Worm (Caenorhabditis elegans): Measurements from ENCODE around the gene B0294.3.

Gene B0294.3

ce11 chrX:1891887-1892286 lies at the start of gene B0294.3:
B0294.3 (plus strand) TSS chrX:1892187.
- no peak for TF ChIP-seq ceh-82 (tag; optimal IDR thresholded peaks at IDR 0.05)
- no peak for TF ChIP-seq lsy-12 (tag; optimal IDR thresholded peaks at IDR 0.05)
- no peak for TF ChIP-seq egl-5 (tag; optimal IDR thresholded peaks at IDR 0.05)
- no peak for TF ChIP-seq lin-15B (tag; optimal IDR thresholded peaks at IDR 0.05)
- TF ChIP-seq ztf-11 (tag; optimal IDR thresholded peaks at IDR 0.05): no peak
- TF ChIP-seq nfya-1 (tag; optimal IDR thresholded peaks at IDR 0.05; ENCODE audit: insufficient read depth): no peak

DNA sequence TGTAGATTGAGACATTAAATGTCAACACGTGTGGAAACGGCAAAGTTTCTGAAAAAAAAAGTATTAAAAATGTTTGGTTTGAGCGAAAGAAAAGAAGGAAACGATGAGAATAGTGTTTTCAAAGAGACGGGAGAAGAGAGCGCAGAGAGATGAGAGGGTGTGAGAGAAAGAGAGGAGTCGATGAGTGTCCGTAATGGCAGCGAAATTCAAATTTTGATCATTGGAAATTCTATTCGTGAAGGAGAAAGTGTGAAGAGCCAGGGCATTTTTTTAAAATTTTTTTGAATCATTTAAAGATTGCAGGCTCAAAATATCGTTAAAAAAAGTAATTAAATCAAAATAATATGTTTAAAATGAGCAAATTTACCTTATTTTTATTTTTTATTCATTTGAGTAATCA lies 46.5 kb upstream of the B0294.3 start, which contains the start of gene T26C11.4:
Gene T26C11.4, minus strand, starts transcription at position 54 of the 400 bp plus-strand sequence.
- TF ChIP-seq nhr-43 (tag; optimal IDR thresholded peaks at IDR 0.05; ENCODE audit: poor library complexity, severe bottlenecking): no peak
- peak; percentile 49 for TF ChIP-seq pha-4 (tag; optimal IDR thresholded peaks at IDR 0.05)
- no peak for TF ChIP-seq zag-1 (tag; optimal IDR thresholded peaks at IDR 0.05)
- TF ChIP-seq lin-39 (tag; optimal IDR thresholded peaks at IDR 0.05): peak; percentile 29
- peak; percentile 53 for TF ChIP-seq hmg-11 (tag; optimal IDR thresholded peaks at IDR 0.05)
- TF ChIP-seq fos-1 (tag; optimal IDR thresholded peaks at IDR 0.05): no peak
- TF ChIP-seq nhr-237 (tag; optimal IDR thresholded peaks at IDR 0.05): no peak
- TF ChIP-seq nhr-28 (tag; optimal IDR thresholded peaks at IDR 0.05): no peak
- no peak for TF ChIP-seq sea-2 (GFP tag; optimal IDR thresholded peaks at IDR 0.05)
- no peak for TF ChIP-seq nhr-76 (tag; optimal IDR thresholded peaks at IDR 0.05)
- TF ChIP-seq lsy-12 (tag; optimal IDR thresholded peaks at IDR 0.05): no peak
- TF ChIP-seq elt-2 (tag; optimal IDR thresholded peaks at IDR 0.05): no peak
- TF ChIP-seq aly-2 (tag; optimal IDR thresholded peaks at IDR 0.05): no peak
- no peak for TF ChIP-seq fkh-2 (tag; optimal IDR thresholded peaks at IDR 0.05)
- no peak for TF ChIP-seq ceh-9 (tag; optimal IDR thresholded peaks at IDR 0.05)
- TF ChIP-seq mml-1 (tag; optimal IDR thresholded peaks at IDR 0.05): no peak
- TF ChIP-seq nhr-12 (tag; optimal IDR thresholded peaks at IDR 0.05): no peak
- TF ChIP-seq elt-3 (tag; optimal IDR thresholded peaks at IDR 0.05): no peak
- peak; percentile 18 for TF ChIP-seq lin-15B (tag; optimal IDR thresholded peaks at IDR 0.05)
- TF ChIP-seq egl-27 (tag; optimal IDR thresholded peaks at IDR 0.05): no peak
- TF ChIP-seq tbx-2 (tag; optimal IDR thresholded peaks at IDR 0.05): no peak
- TF ChIP-seq egl-5 (tag; optimal IDR thresholded peaks at IDR 0.05): no peak
- TF ChIP-seq ama-1 (optimal IDR thresholded peaks at IDR 0.05): no peak
- TF ChIP-seq nhr-23 (tag; optimal IDR thresholded peaks at IDR 0.05): peak; percentile 9
- no peak for TF ChIP-seq mdl-1 (tag; optimal IDR thresholded peaks at IDR 0.05)
- no peak for TF ChIP-seq ztf-11 (tag; optimal IDR thresholded peaks at IDR 0.05)
- no peak for TF ChIP-seq elt-1 (tag; optimal IDR thresholded peaks at IDR 0.05)
- no peak for TF ChIP-seq fkh-10 (GFP tag; optimal IDR thresholded peaks at IDR 0.05)
- no peak for TF ChIP-seq nhr-25 (tag; optimal IDR thresholded peaks at IDR 0.05)
- peak; percentile 30 for TF ChIP-seq nfya-1 (tag; optimal IDR thresholded peaks at IDR 0.05; ENCODE audit: insufficient read depth)
- TF ChIP-seq nhr-77 (tag; optimal IDR thresholded peaks at IDR 0.05): no peak
- TF ChIP-seq nhr-67 (tag; optimal IDR thresholded peaks at IDR 0.05): no peak
- TF ChIP-seq ceh-16 (tag; optimal IDR thresholded peaks at IDR 0.05): no peak
- no peak for TF ChIP-seq unc-39 (tag; optimal IDR thresholded peaks at IDR 0.05)
- no peak for TF ChIP-seq ceh-82 (tag; optimal IDR thresholded peaks at IDR 0.05)
- no peak for TF ChIP-seq daf-12 (tag; optimal IDR thresholded peaks at IDR 0.05)
- TF ChIP-seq R02D3.7 (tag; optimal IDR thresholded peaks at IDR 0.05): no peak
- TF ChIP-seq pqm-1 (tag; optimal IDR thresholded peaks at IDR 0.05): no peak
- no peak for TF ChIP-seq eor-1 (tag; optimal IDR thresholded peaks at IDR 0.05)
- no peak for TF ChIP-seq ztf-4 (tag; optimal IDR thresholded peaks at IDR 0.05)
- no peak for TF ChIP-seq ZK546.5 (tag; optimal IDR thresholded peaks at IDR 0.05)
- TF ChIP-seq ceh-28 (tag; optimal IDR thresholded peaks at IDR 0.05): no peak
- no peak for TF ChIP-seq jun-1 (tag; optimal IDR thresholded peaks at IDR 0.05)
- TF ChIP-seq unc-62 (GFP tag; optimal IDR thresholded peaks at IDR 0.05): no peak
- TF ChIP-seq skn-1 (tag; optimal IDR thresholded peaks at IDR 0.05): peak; percentile 23
- no peak for TF ChIP-seq snpc-4 (tag; optimal IDR thresholded peaks at IDR 0.05)
- TF ChIP-seq nhr-11 (tag; optimal IDR thresholded peaks at IDR 0.05): no peak
